Worm (Caenorhabditis elegans) whole organism, L2 larva: Measurements from ENCODE around the gene rpn-7.

ENCODE experiments used
- R02D3.7 ChIP-seq: fragments of 150-350 bp; optimal IDR thresholded peaks from 2 replicates; lab custom pipeline; 2014; ENCODE audit warnings: missing biosample characterization, missing genetic modification characterization
- ama-1 ChIP-seq: fragments of 150-350 bp; optimal IDR thresholded peaks from 2 replicates; lab custom pipeline; 2018; ENCODE audit warnings: inconsistent platforms
- ceh-82 ChIP-seq: fragments of 150-350 bp; optimal IDR thresholded peaks from 2 replicates; lab custom pipeline; 2014; ENCODE audit warnings: missing biosample characterization, missing genetic modification characterization
- egl-27 ChIP-seq: sonication (generic microtip); optimal IDR thresholded peaks from 3 replicates; lab custom pipeline; 2017; ENCODE audit warnings: missing biosample characterization, missing genetic modification reagents, missing genetic modification characterization
- lin-11 ChIP-seq: fragments of 150-350 bp; sonication (generic microtip); optimal IDR thresholded peaks from 2 replicates; lab custom pipeline; 2014; ENCODE audit warnings: missing biosample characterization, missing genetic modification characterization, inconsistent platforms, mixed read lengths
- lin-39 ChIP-seq: fragments of 150-350 bp; optimal IDR thresholded peaks from 2 replicates; lab custom pipeline; 2014; ENCODE audit warnings: missing biosample characterization, missing genetic modification reagents, missing genetic modification characterization
- lsy-2 ChIP-seq, 2 experiments: fragments of 150-350 bp in 1 of 2; sonication (generic microtip) in 1 of 2; optimal IDR thresholded peaks; 2 replicates each; lab custom pipeline; 2014 to 2017; ENCODE audit warnings: missing biosample characterization in 2 of 2, missing genetic modification characterization in 2 of 2
- nhr-129 ChIP-seq: fragments of 150-350 bp; optimal IDR thresholded peaks from 2 replicates; lab custom pipeline; 2014; ENCODE audit warnings: missing biosample characterization, missing genetic modification characterization
- sem-4 ChIP-seq: fragments of 150-350 bp; optimal IDR thresholded peaks from 2 replicates; lab custom pipeline; 2014; ENCODE audit warnings: missing biosample characterization, missing genetic modification reagents, missing genetic modification characterization
- skn-1 ChIP-seq: sonication (generic microtip); optimal IDR thresholded peaks from 2 replicates; lab custom pipeline; 2017; ENCODE audit warnings: missing biosample characterization, missing genetic modification characterization
- snpc-4 ChIP-seq: fragments of 150-350 bp; optimal IDR thresholded peaks from 2 replicates; lab custom pipeline; 2014; ENCODE audit warnings: missing biosample characterization, missing genetic modification characterization
- zag-1 ChIP-seq: fragments of 150-350 bp; optimal IDR thresholded peaks from 2 replicates; lab custom pipeline; 2014; ENCODE audit warnings: missing biosample characterization, missing genetic modification characterization

- TF ChIP-seq zag-1 (tag; lab: Kevin White, UChicago) (no peak), skn-1 (no peak), ceh-82 (tag; lab: Kevin White, UChicago) (no peak), ama-1 (lab: Kevin White, UChicago) (no peak), egl-27 (tag; lab: Kevin White, UChicago) (no peak), lsy-2 (tag; optimal IDR thresholded peaks at IDR 0.05; lab: Kevin White, UChicago) (no peak), R02D3.7 (tag; lab: Kevin White, UChicago) (no peak), nhr-129 (tag; lab: Kevin White, UChicago) (no peak), sem-4 (tag; lab: Kevin White, UChicago) (no peak), lin-39 (tag; lab: Kevin White, UChicago) (no peak), lin-11 (tag; lab: Kevin White, UChicago) (no peak), snpc-4 (no peak)
These were observed 16.6 kb downstream of the rpn-7 start for ce11 chrIV:9333007-9333406.
